Fruit fly (Drosophila melanogaster) whole organism, embryonic: ENCODE results near the gene Cnb.

Experiments used
- Blimp-1 ChIP-seq: fragments of 200-800 bp; sonication (Bioruptor generic); optimal IDR thresholded peaks from 3 replicates; lab custom pipeline; 2018; ENCODE audit warnings: missing biosample characterization, missing genetic modification characterization, mild to moderate bottlenecking, moderate library complexity, missing genetic modification reagents
- CG10147 ChIP-seq: fragments of 200-800 bp; sonication (Bioruptor generic); optimal IDR thresholded peaks from 2 replicates; lab custom pipeline; 2019; ENCODE audit warnings: missing biosample characterization, mild to moderate bottlenecking, missing genetic modification characterization, moderate library complexity
- CG10959 ChIP-seq: fragments of 200-800 bp; sonication (Bioruptor generic); IDR thresholded peaks from 2 replicates; pipeline ENCODE4 v1.3.6; 2022; ENCODE audit warnings: missing biosample characterization, missing genetic modification characterization
- CG15696 ChIP-seq: fragments of 200-800 bp; sonication (Bioruptor generic); optimal IDR thresholded peaks from 2 replicates; lab custom pipeline; 2019; ENCODE audit warnings: missing biosample characterization, mild to moderate bottlenecking, missing genetic modification characterization, moderate library complexity
- CG1602 ChIP-seq: fragments of 200-800 bp; sonication (Bioruptor generic); optimal IDR thresholded peaks from 3 replicates; lab custom pipeline; 2016; ENCODE audit warnings: missing biosample characterization, missing genetic modification characterization
- CG16813 ChIP-seq: fragments of 200-800 bp; sonication (Bioruptor generic); IDR thresholded peaks from 3 replicates; pipeline ENCODE4 v1.3.6; 2022; ENCODE audit warnings: missing biosample characterization, missing genetic modification characterization; ENCODE audit not compliant: partially characterized antibody
- CG17612 ChIP-seq: fragments of 200-800 bp; sonication (Bioruptor generic); IDR thresholded peaks from 2 replicates; pipeline ENCODE4 v1.3.6; 2022; ENCODE audit warnings: missing biosample characterization, missing genetic modification characterization
- CG3407 ChIP-seq: fragments of 200-800 bp; sonication (Bioruptor generic); optimal IDR thresholded peaks from 2 replicates; lab custom pipeline; 2018; ENCODE audit warnings: missing biosample characterization, mild to moderate bottlenecking, missing genetic modification characterization
- CG34224 ChIP-seq: fragments of 200-800 bp; sonication (Bioruptor generic); IDR thresholded peaks from 3 replicates; pipeline ENCODE4 v1.3.6; 2022; ENCODE audit warnings: missing biosample characterization, missing genetic modification characterization; ENCODE audit not compliant: partially characterized antibody
- CG43689 ChIP-seq: fragments of 200-800 bp; sonication (Bioruptor generic); IDR thresholded peaks from 2 replicates; pipeline ENCODE4 v1.3.6; 2022; ENCODE audit warnings: missing biosample characterization, missing genetic modification characterization
- CG6683 ChIP-seq: fragments of 200-800 bp; sonication (Bioruptor generic); optimal IDR thresholded peaks from 2 replicates; lab custom pipeline; 2017; ENCODE audit warnings: missing biosample characterization, mild to moderate bottlenecking, missing genetic modification characterization, missing genetic modification reagents
- CG7963 ChIP-seq: fragments of 200-800 bp; sonication (Bioruptor generic); IDR thresholded peaks from 3 replicates; pipeline ENCODE4 v1.3.6; 2022; ENCODE audit warnings: missing biosample characterization, missing genetic modification characterization; ENCODE audit not compliant: partially characterized antibody
- CoRest ChIP-seq: fragments of 200-800 bp; sonication (Bioruptor generic); optimal IDR thresholded peaks from 3 replicates; lab custom pipeline; 2018; ENCODE audit warnings: missing biosample characterization, mild to moderate bottlenecking, missing genetic modification characterization, moderate library complexity
- Dbx ChIP-seq: fragments of 200-800 bp; sonication (Bioruptor generic); IDR thresholded peaks from 3 replicates; pipeline ENCODE4 v1.3.6; 2022; ENCODE audit warnings: missing biosample characterization, missing genetic modification characterization
- Dref ChIP-seq: fragments of 200-800 bp; sonication (Bioruptor generic); IDR thresholded peaks from 2 replicates; pipeline ENCODE4 v1.3.6; 2022; ENCODE audit warnings: missing biosample characterization, missing genetic modification characterization
- E2f2 ChIP-seq: fragments of 200-800 bp; sonication (Bioruptor generic); IDR thresholded peaks from 2 replicates; pipeline ENCODE4 v1.3.6; 2022; ENCODE audit warnings: missing biosample characterization, missing genetic modification characterization
- GATAe ChIP-seq: fragments of 200-800 bp; sonication (Bioruptor generic); conservative IDR thresholded peaks from 2 replicates; pipeline ENCODE4 v1.3.6; 2022; ENCODE audit warnings: missing biosample characterization, missing genetic modification characterization
- Gug ChIP-seq: fragments of 200-800 bp; sonication (Bioruptor generic); IDR thresholded peaks from 4 replicates; pipeline ENCODE4 v1.3.6; 2022; ENCODE audit warnings: missing biosample characterization, missing genetic modification characterization
- MESR4 ChIP-seq: fragments of 200-800 bp; sonication (Bioruptor generic); optimal IDR thresholded peaks from 2 replicates; lab custom pipeline; 2018; ENCODE audit warnings: missing biosample characterization, mild to moderate bottlenecking, missing genetic modification characterization, moderate library complexity
- Meics ChIP-seq: fragments of 200-800 bp; sonication (Bioruptor generic); optimal IDR thresholded peaks from 2 replicates; lab custom pipeline; 2017; ENCODE audit warnings: missing biosample characterization, mild to moderate bottlenecking, missing genetic modification characterization
- Six4 ChIP-seq: fragments of 200-800 bp; sonication (Bioruptor generic); optimal IDR thresholded peaks from 2 replicates; lab custom pipeline; 2016; ENCODE audit warnings: missing biosample characterization, missing genetic modification characterization
- Sox102F ChIP-seq: fragments of 200-800 bp; sonication (Bioruptor generic); optimal IDR thresholded peaks from 2 replicates; lab custom pipeline; 2018; ENCODE audit warnings: missing biosample characterization, mild to moderate bottlenecking, missing genetic modification characterization, moderate library complexity
- Sry-β ChIP-seq: fragments of 200-800 bp; sonication (Bioruptor generic); optimal IDR thresholded peaks from 2 replicates; lab custom pipeline; 2018; ENCODE audit warnings: missing biosample characterization, mild to moderate bottlenecking, missing genetic modification characterization, moderate library complexity
- TFAM ChIP-seq: fragments of 200-800 bp; sonication (Bioruptor generic); optimal IDR thresholded peaks from 2 replicates; lab custom pipeline; 2017; ENCODE audit warnings: missing biosample characterization, missing genetic modification characterization, inconsistent platforms
- YL-1 ChIP-seq: fragments of 200-800 bp; sonication (Bioruptor generic); optimal IDR thresholded peaks from 3 replicates; lab custom pipeline; 2017; ENCODE audit warnings: missing biosample characterization, mild to moderate bottlenecking, missing genetic modification characterization
- bowl ChIP-seq: fragments of 200-800 bp; sonication (Bioruptor generic); IDR thresholded peaks from 2 replicates; pipeline ENCODE4 v1.3.6; 2022; ENCODE audit warnings: missing biosample characterization, missing genetic modification characterization
- br ChIP-seq: fragments of >200 bp; optimal IDR thresholded peaks from 2 replicates; lab custom pipeline; 2017
- cas ChIP-seq: fragments of 200-800 bp; sonication (Bioruptor generic); IDR thresholded peaks from 2 replicates; pipeline ENCODE4 v1.3.6; 2022; ENCODE audit warnings: missing biosample characterization, missing genetic modification characterization
- dm ChIP-seq: fragments of 200-800 bp; sonication (Bioruptor generic); optimal IDR thresholded peaks from 3 replicates; lab custom pipeline; 2016; ENCODE audit warnings: missing biosample characterization, missing genetic modification characterization
- gem ChIP-seq: fragments of 200-800 bp; sonication (Bioruptor generic); optimal IDR thresholded peaks from 2 replicates; lab custom pipeline; 2019; ENCODE audit warnings: missing biosample characterization, mild to moderate bottlenecking, missing genetic modification characterization, moderate library complexity
- grau ChIP-seq: fragments of 200-800 bp; optimal IDR thresholded peaks from 3 replicates; lab custom pipeline; 2019; ENCODE audit warnings: missing biosample characterization, mild to moderate bottlenecking, missing genetic modification characterization, moderate library complexity
- gsb-n ChIP-seq: fragments of 200-800 bp; sonication (Bioruptor generic); optimal IDR thresholded peaks from 3 replicates; lab custom pipeline; 2018; ENCODE audit warnings: missing biosample characterization, mild to moderate bottlenecking, missing genetic modification characterization
- hb ChIP-seq: fragments of 200-800 bp; sonication (Bioruptor generic); IDR thresholded peaks from 3 replicates; pipeline ENCODE4 v1.3.6; 2022; ENCODE audit warnings: missing biosample characterization, missing genetic modification characterization; ENCODE audit not compliant: partially characterized antibody
- her ChIP-seq: fragments of 200-800 bp; sonication (Bioruptor generic); optimal IDR thresholded peaks from 2 replicates; lab custom pipeline; 2016; ENCODE audit warnings: missing biosample characterization, missing genetic modification characterization
- hth ChIP-seq: fragments of >200 bp; optimal IDR thresholded peaks from 2 replicates; lab custom pipeline; 2017; ENCODE audit warnings: inconsistent platforms
- inv ChIP-seq: fragments of 200-800 bp; sonication (Bioruptor generic); IDR thresholded peaks from 2 replicates; pipeline ENCODE4 v1.3.6; 2022; ENCODE audit warnings: missing biosample characterization, missing genetic modification characterization; ENCODE audit not compliant: partially characterized antibody
- kay ChIP-seq: fragments of 200-800 bp; sonication (Bioruptor generic); optimal IDR thresholded peaks from 2 replicates; lab custom pipeline; 2016; ENCODE audit warnings: missing biosample characterization, missing genetic modification characterization
- lola ChIP-seq, 3 experiments: fragments of >200 bp in 2 of 3; fragments of 200-800 bp in 1 of 3; sonication (Bioruptor generic) in 1 of 3; optimal IDR thresholded peaks; 2 replicates each; lab custom pipeline; 2017 to 2019; ENCODE audit warnings: missing biosample characterization in 3 of 3, missing genetic modification characterization in 3 of 3, mild to moderate bottlenecking in 1 of 3, moderate library complexity in 1 of 3
- nom ChIP-seq: fragments of 200-800 bp; sonication (Bioruptor generic); optimal IDR thresholded peaks from 2 replicates; lab custom pipeline; 2017; ENCODE audit warnings: missing biosample characterization, missing genetic modification characterization, mild to moderate bottlenecking, moderate library complexity, missing genetic modification reagents
- pho ChIP-seq: fragments of 200-800 bp; sonication (Bioruptor generic); optimal IDR thresholded peaks from 2 replicates; lab custom pipeline; 2016; ENCODE audit warnings: missing biosample characterization, missing genetic modification characterization
- ro ChIP-seq: fragments of 200-800 bp; sonication (Bioruptor generic); IDR thresholded peaks from 2 replicates; pipeline ENCODE4 v1.3.6; 2022; ENCODE audit warnings: missing biosample characterization, missing genetic modification characterization
- scrt ChIP-seq: fragments of 200-800 bp; sonication (Bioruptor generic); optimal IDR thresholded peaks from 2 replicates; lab custom pipeline; 2018; ENCODE audit warnings: missing biosample characterization, mild to moderate bottlenecking, missing genetic modification characterization, moderate library complexity
- sim ChIP-seq: fragments of 200-800 bp; sonication (Bioruptor generic); IDR thresholded peaks from 2 replicates; pipeline ENCODE4 v1.3.6; 2022; ENCODE audit warnings: missing biosample characterization, missing genetic modification characterization
- sna ChIP-seq: fragments of 200-800 bp; sonication (Bioruptor generic); IDR thresholded peaks from 2 replicates; pipeline ENCODE4 v1.3.6; 2022; ENCODE audit warnings: missing biosample characterization, missing genetic modification characterization; ENCODE audit not compliant: partially characterized antibody
- ssp ChIP-seq: fragments of 200-800 bp; sonication (Bioruptor generic); IDR thresholded peaks from 2 replicates; pipeline ENCODE4 v1.3.6; 2022; ENCODE audit warnings: missing biosample characterization, missing genetic modification characterization
- tll ChIP-seq, 2 experiments: fragments of 200-800 bp in 1 of 2; fragments of >200 bp in 1 of 2; sonication (Bioruptor generic) in 1 of 2; optimal IDR thresholded peaks; 2 replicates each; lab custom pipeline; 2017 to 2019; ENCODE audit warnings: missing biosample characterization in 2 of 2, missing genetic modification characterization in 2 of 2, mild to moderate bottlenecking in 1 of 2, moderate library complexity in 1 of 2
- twi ChIP-seq: fragments of 200-800 bp; optimal IDR thresholded peaks from 2 replicates; lab custom pipeline; 2019; ENCODE audit warnings: missing biosample characterization, mild to moderate bottlenecking, missing genetic modification characterization, moderate library complexity
- vnd ChIP-seq: fragments of 200-800 bp; sonication (Bioruptor generic); IDR thresholded peaks from 3 replicates; pipeline ENCODE4 v1.3.6; 2022; ENCODE audit warnings: missing biosample characterization, missing genetic modification characterization; ENCODE audit not compliant: partially characterized antibody
- vvl ChIP-seq: fragments of 200-800 bp; sonication (Bioruptor generic); IDR thresholded peaks from 2 replicates; pipeline ENCODE4 v1.3.6; 2022; ENCODE audit warnings: missing biosample characterization, missing genetic modification characterization

Gene Cnb

DNA sequence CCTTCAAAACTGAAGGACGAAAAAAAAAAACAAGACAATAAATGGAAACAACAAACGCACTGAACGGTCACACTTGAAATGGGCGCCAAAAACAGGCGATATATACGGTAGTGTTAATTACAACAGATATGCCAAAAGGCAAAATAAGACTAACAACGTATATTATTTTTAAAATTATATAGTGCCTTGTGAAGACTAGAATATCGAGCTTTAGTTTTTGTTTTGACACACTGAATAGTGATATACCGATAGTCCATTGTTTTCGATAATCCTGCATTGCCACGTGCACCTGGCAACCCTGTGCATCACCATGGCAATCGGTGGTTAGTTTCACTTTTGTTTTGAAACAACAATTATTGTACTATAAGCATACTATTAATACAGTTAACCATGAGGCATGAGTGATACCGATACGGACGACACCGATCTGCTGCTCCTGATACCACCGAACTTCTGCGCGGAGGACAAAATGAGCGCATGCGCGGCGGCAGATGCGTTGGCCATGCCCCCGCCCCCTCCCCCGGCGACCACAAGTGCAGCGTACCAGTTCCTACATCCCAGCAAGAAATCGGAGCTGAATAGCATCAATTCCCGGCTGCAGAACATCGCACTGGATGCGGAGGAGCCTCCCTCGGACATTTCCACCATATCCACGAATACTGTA lies at the start of gene Cnb, which contains the start of gene mu2 (continued):
- TF ChIP-seq CG6683 (GFP tag; lab: Kevin White, UChicago) (no peak), vvl (GFP tag; lab: Robert Waterston, UW) (0 out of 2 replicates have a peak, but pooled peaks have one; percentile 11), sna (GFP tag; lab: Robert Waterston, UW) (peak; percentile 67; the same call in 1 of the 2 replicates), sim (GFP tag; lab: Robert Waterston, UW) (no peak), CG16813 (GFP tag; lab: Robert Waterston, UW) (peak; percentile 86), tll (GFP tag; optimal IDR thresholded peaks at IDR 0.05; lab: Kevin White, UChicago) (no peak), MESR4 (peak; percentile 72), CG17612 (no peak), CoRest (no peak), CG15696 (tag; lab: Kevin White, UChicago) (no peak), hth (no peak), gsb-n (no peak), Six4 (no peak), nom (GFP tag; lab: Kevin White, UChicago) (no peak), lola (GFP tag; optimal IDR thresholded peaks at IDR 0.05; lab: Kevin White, UChicago) (no peak), Sry-β (GFP tag; lab: Kevin White, UChicago) (no peak), Blimp-1 (GFP tag; lab: Kevin White, UChicago) (peak; percentile 91), CG10147 (GFP tag; lab: Kevin White, UChicago) (no peak), vnd (peak; percentile 72), inv (GFP tag; lab: Robert Waterston, UW) (peak; percentile 80), YL-1 (GFP tag; lab: Kevin White, UChicago) (peak; percentile 68), ro (GFP tag; lab: Robert Waterston, UW) (no peak), CG34224 (GFP tag; lab: Robert Waterston, UW) (peak; percentile 89), TFAM (GFP tag; lab: Kevin White, UChicago) (no peak), Gug (GFP tag; lab: Robert Waterston, UW) (0 out of 4 replicates have a peak, but pooled peaks have one; percentile 27), E2f2 (GFP tag; lab: Robert Waterston, UW) (peak; percentile 87), Sox102F (no peak), pho (GFP tag; lab: Kevin White, UChicago) (peak; percentile 52), ssp (GFP tag; lab: Robert Waterston, UW) (no peak), CG10959 (GFP tag; lab: Robert Waterston, UW) (no peak), Meics (no peak), kay (GFP tag; lab: Kevin White, UChicago) (no peak), cas (GFP tag; lab: Robert Waterston, UW) (no peak), bowl (GFP tag; lab: Robert Waterston, UW) (no peak), scrt (GFP tag; lab: Kevin White, UChicago) (no peak), CG3407 (GFP tag; lab: Kevin White, UChicago) (no peak), dm (peak; percentile 47), twi (tag; lab: Kevin White, UChicago) (no peak), br (lab: Kevin White, UChicago) (no peak), CG43689 (GFP tag; lab: Robert Waterston, UW) (no peak), gem (no peak), CG7963 (0 out of 3 replicates have a peak, but pooled peaks have one; percentile 47), CG1602 (no peak), GATAe (GFP tag; lab: Robert Waterston, UW) (no peak), Dref (GFP tag; lab: Robert Waterston, UW) (peak; percentile 68), Dbx (peak; percentile 26; the same call in 1 of the 3 replicates), her (GFP tag; lab: Kevin White, UChicago) (no peak), grau (tag; lab: Kevin White, UChicago) (no peak), hb (GFP tag; lab: Robert Waterston, UW) (peak; percentile 73)
